Fruit fly (Drosophila melanogaster): ENCODE data around the gene CG1265.

CG1265 gene

DNA sequence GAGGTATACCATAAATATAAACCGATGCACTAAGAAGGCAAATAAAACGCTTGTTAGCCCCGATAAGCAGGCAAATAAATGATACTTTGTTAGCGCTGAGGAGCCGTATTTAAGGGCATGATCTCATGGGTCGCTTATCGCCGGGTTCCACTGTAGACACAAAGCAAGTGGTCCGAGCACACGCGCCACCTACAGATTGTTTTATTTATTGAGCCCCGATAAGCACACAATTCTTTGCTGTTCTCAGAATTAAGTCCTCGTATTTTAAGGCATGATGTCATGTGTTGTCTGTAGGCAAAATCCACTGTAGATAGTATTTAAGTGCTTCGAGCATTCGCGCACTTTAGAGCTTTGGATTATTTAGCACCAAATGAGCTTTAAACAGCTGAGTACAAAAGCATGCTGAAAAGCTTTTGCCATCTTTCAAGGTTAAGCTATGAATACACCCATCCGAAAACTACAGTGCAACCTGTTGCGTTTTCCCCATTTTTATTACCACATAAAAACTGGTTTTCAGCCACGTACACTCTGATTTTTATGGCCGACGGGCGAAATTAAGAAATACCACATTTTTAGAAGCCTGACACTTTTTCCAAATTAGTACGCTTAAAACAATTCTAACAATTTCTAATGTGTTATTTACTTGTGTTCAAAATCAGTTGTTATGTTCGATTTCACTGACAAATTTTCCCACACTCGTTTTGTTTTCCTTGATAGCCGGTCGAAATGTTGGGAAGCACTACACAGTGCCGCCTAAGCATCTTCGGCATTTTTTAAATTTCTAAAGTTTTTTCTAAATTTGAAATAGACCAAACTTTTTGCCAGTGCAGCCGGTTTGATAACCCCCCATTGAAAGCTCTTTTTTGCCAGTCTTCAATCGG is 14.9 kb upstream of the CG1265 start, which contains the start of gene Sqor (continued):
- TF ChIP-seq CG1647 (GFP tag; optimal IDR thresholded peaks at IDR 0.05): peak; percentile 71
- TF ChIP-seq aop (GFP tag; IDR thresholded peaks at IDR 0.05): peak; percentile 73; the same call in 1 of the 2 replicates
- peak; percentile 87 for TF ChIP-seq Side (GFP tag; optimal IDR thresholded peaks at IDR 0.05)
- peak; percentile 38; the same call in 1 of the 2 replicates for TF ChIP-seq Lim3 (GFP tag; IDR thresholded peaks at IDR 0.05)
- TF ChIP-seq kah (GFP tag; optimal IDR thresholded peaks at IDR 0.05): peak; percentile 44
- peak; percentile 66 for TF ChIP-seq da (GFP tag; optimal IDR thresholded peaks at IDR 0.05)
- TF ChIP-seq hkb (optimal IDR thresholded peaks at IDR 0.05): no peak
- peak; percentile 85 for TF ChIP-seq hkb (GFP tag; IDR thresholded peaks at IDR 0.05)
- peak; percentile 77 for TF ChIP-seq esg (GFP tag; conservative IDR thresholded peaks at IDR 0.05)
- no peak for TF ChIP-seq CG7963 (GFP tag; IDR thresholded peaks at IDR 0.05; ENCODE audit: partially characterized antibody)

DNA sequence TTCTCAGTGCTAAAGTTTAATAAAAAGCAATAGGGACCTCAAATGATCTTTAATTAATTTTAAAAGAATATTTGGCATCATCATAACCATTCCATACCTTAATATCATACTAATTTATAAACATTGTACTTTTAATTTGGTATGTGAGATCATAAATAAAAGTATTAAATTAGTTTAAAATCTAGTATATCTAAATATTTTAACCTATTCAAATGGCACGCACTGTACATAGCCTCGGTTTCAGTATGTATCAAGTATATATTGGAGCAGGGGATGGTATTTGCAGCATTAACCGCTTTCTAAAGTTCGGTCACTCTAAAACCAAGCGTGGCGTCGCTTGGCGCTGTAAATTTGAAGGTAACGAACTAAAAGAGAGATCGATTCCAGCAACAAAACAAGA is 12.1 kb upstream of the CG1265 start, which contains the start of gene pav:
pav (plus strand) TSS at position 307 of the 400 bp plus-strand sequence.
- TF ChIP-seq CG11696 (GFP tag; IDR thresholded peaks at IDR 0.05): peak; percentile 97
- TF ChIP-seq sob (GFP tag; IDR thresholded peaks at IDR 0.05): peak; percentile 49
- no peak for TF ChIP-seq CG4424 (GFP tag; optimal IDR thresholded peaks at IDR 0.05)
- TF ChIP-seq MESR4 (GFP tag; optimal IDR thresholded peaks at IDR 0.05): peak; percentile 46
- TF ChIP-seq row (GFP tag; IDR thresholded peaks at IDR 0.05): peak; percentile 82
- peak; percentile 66 for TF ChIP-seq YL-1 (GFP tag; optimal IDR thresholded peaks at IDR 0.05)
- TF ChIP-seq trh (GFP tag; optimal IDR thresholded peaks at IDR 0.05): no peak
- peak; percentile 4 for TF ChIP-seq Mad (GFP tag; optimal IDR thresholded peaks at IDR 0.05)
- peak; percentile 54 for TF ChIP-seq Drgx (GFP tag; IDR thresholded peaks at IDR 0.05)
- no peak for TF ChIP-seq Dad (GFP tag; optimal IDR thresholded peaks at IDR 0.05)
- peak; percentile 44 for TF ChIP-seq fd96Cb (tag; optimal IDR thresholded peaks at IDR 0.05)
- peak; percentile 4 for TF ChIP-seq Abd-B (GFP tag; optimal IDR thresholded peaks at IDR 0.05)
- no peak for TF ChIP-seq pan (optimal IDR thresholded peaks at IDR 0.05)
- TF ChIP-seq pan (GFP tag; optimal IDR thresholded peaks at IDR 0.05 in 1 of 2, IDR thresholded peaks at IDR 0.05 in 1 of 2): peak in 1 of 2 experiments; percentile 46
- peak; percentile 86 for TF ChIP-seq D19B (GFP tag; optimal IDR thresholded peaks at IDR 0.05)
- no peak for TF ChIP-seq CG12942 (GFP tag; optimal IDR thresholded peaks at IDR 0.05)
- TF ChIP-seq PHDP (tag; optimal IDR thresholded peaks at IDR 0.05): no peak
- no peak for TF ChIP-seq pita (GFP tag; optimal IDR thresholded peaks at IDR 0.05)
- peak; percentile 72 for TF ChIP-seq HmgZ (tag; optimal IDR thresholded peaks at IDR 0.05)
- TF ChIP-seq CG4617 (GFP tag; optimal IDR thresholded peaks at IDR 0.05; ENCODE audit: borderline replicate concordance): peak; percentile 31
- peak; percentile 41 for TF ChIP-seq CG10979 (tag; optimal IDR thresholded peaks at IDR 0.05)
- TF ChIP-seq CG13424 (tag; optimal IDR thresholded peaks at IDR 0.05): peak; percentile 53
- TF ChIP-seq tin (GFP tag; optimal IDR thresholded peaks at IDR 0.05): peak; percentile 28
- TF ChIP-seq stc (GFP tag; IDR thresholded peaks at IDR 0.05): peak; percentile 72
- TF ChIP-seq bsh (GFP tag; optimal IDR thresholded peaks at IDR 0.05): peak in 1 of 2 experiments; percentile 41
- no peak for TF ChIP-seq CG12236 (GFP tag; optimal IDR thresholded peaks at IDR 0.05)
- peak; percentile 35 for TF ChIP-seq Dek (tag; optimal IDR thresholded peaks at IDR 0.05)
- peak; percentile 11 for TF ChIP-seq CG15696 (tag; optimal IDR thresholded peaks at IDR 0.05)
- TF ChIP-seq nmo (GFP tag; optimal IDR thresholded peaks at IDR 0.05): peak; percentile 60
- peak; percentile 80 for TF ChIP-seq CG11695 (GFP tag; IDR thresholded peaks at IDR 0.05)
- peak; percentile 71 for TF ChIP-seq CG2712 (tag; optimal IDR thresholded peaks at IDR 0.05)
- TF ChIP-seq Opbp (GFP tag; IDR thresholded peaks at IDR 0.05; ENCODE audit: partially characterized antibody): 0 out of 3 replicates have a peak, but pooled peaks have one; percentile 6
- peak; percentile 65 for TF ChIP-seq CG14710 (tag; optimal IDR thresholded peaks at IDR 0.05)
- TF ChIP-seq CG17829 (tag; optimal IDR thresholded peaks at IDR 0.05): peak; percentile 62
- no peak for TF ChIP-seq CG10147 (GFP tag; optimal IDR thresholded peaks at IDR 0.05)
- no peak for TF ChIP-seq Optix (GFP tag; IDR thresholded peaks at IDR 0.05)
- TF ChIP-seq lola (GFP tag; optimal IDR thresholded peaks at IDR 0.05): peak in 1 of 3 experiments; percentile 30
- TF ChIP-seq D19A (tag; optimal IDR thresholded peaks at IDR 0.05): peak; percentile 61
